Fruit fly (Drosophila melanogaster): ENCODE measurements around the gene Ir62a.

dm6 chr3L:1547117-1547507, 16.1 kb upstream of the Ir62a start:
- no peak for TF ChIP-seq Poxn (GFP tag; IDR thresholded peaks at IDR 0.05)
- no peak for TF ChIP-seq CG34422 (GFP tag; IDR thresholded peaks at IDR 0.05)
- no peak for TF ChIP-seq CG7556 (GFP tag; optimal IDR thresholded peaks at IDR 0.05)
- TF ChIP-seq MBD-R2 (GFP tag; IDR thresholded peaks at IDR 0.05): no peak
- TF ChIP-seq CG2875 (GFP tag; optimal IDR thresholded peaks at IDR 0.05): no peak
- no peak for TF ChIP-seq CG16779 (GFP tag; IDR thresholded peaks at IDR 0.05)
- TF ChIP-seq PHDP (tag; optimal IDR thresholded peaks at IDR 0.05): no peak
- no peak for TF ChIP-seq Fer1 (GFP tag; optimal IDR thresholded peaks at IDR 0.05)
- TF ChIP-seq CG11456 (GFP tag; IDR thresholded peaks at IDR 0.05): no peak
